Fruit fly (Drosophila melanogaster) whole organism, embryonic: ENCODE measurements around the gene lectin-37Da.

Source experiments
- Aef1 ChIP-seq: fragments of 200-800 bp; sonication (Bioruptor generic); IDR thresholded peaks from 3 replicates; pipeline ENCODE4 v1.3.6; 2022; ENCODE audit warnings: missing biosample characterization, missing genetic modification characterization
- CG10274 ChIP-seq: fragments of 200-800 bp; sonication (Bioruptor generic); optimal IDR thresholded peaks from 3 replicates; lab custom pipeline; 2017; ENCODE audit warnings: missing biosample characterization, mild to moderate bottlenecking, missing genetic modification characterization
- CG10321 ChIP-seq: fragments of 200-800 bp; sonication (Bioruptor generic); IDR thresholded peaks from 2 replicates; pipeline ENCODE4 v1.3.6; 2022; ENCODE audit warnings: missing biosample characterization, missing genetic modification characterization
- CG14014 ChIP-seq: fragments of 200-800 bp; sonication (Bioruptor generic); IDR thresholded peaks from 2 replicates; pipeline ENCODE4 v1.3.6; 2022; ENCODE audit warnings: missing biosample characterization, missing genetic modification characterization
- CG17361 ChIP-seq: fragments of 200-800 bp; sonication (Bioruptor generic); IDR thresholded peaks from 3 replicates; pipeline ENCODE4 v1.3.6; 2022; ENCODE audit warnings: missing biosample characterization, missing genetic modification characterization
- CG17568 ChIP-seq: fragments of 200-800 bp; sonication (Bioruptor generic); optimal IDR thresholded peaks from 2 replicates; lab custom pipeline; 2018; ENCODE audit warnings: missing biosample characterization, mild to moderate bottlenecking, missing genetic modification characterization, moderate library complexity
- CG17612 ChIP-seq: fragments of 200-800 bp; sonication (Bioruptor generic); IDR thresholded peaks from 2 replicates; pipeline ENCODE4 v1.3.6; 2022; ENCODE audit warnings: missing biosample characterization, missing genetic modification characterization
- CG2712 ChIP-seq: fragments of 200-800 bp; optimal IDR thresholded peaks from 3 replicates; lab custom pipeline; 2019; ENCODE audit warnings: missing biosample characterization, mild to moderate bottlenecking, missing genetic modification characterization, moderate library complexity
- CG31224 ChIP-seq: fragments of 200-800 bp; sonication (Bioruptor generic); IDR thresholded peaks from 2 replicates; pipeline ENCODE4 v1.3.6; 2022; ENCODE audit warnings: missing biosample characterization, missing genetic modification characterization
- CG33213 ChIP-seq: fragments of 200-800 bp; sonication (Bioruptor generic); optimal IDR thresholded peaks from 3 replicates; lab custom pipeline; 2016; ENCODE audit warnings: missing biosample characterization, missing genetic modification characterization
- CG34224 ChIP-seq: fragments of 200-800 bp; sonication (Bioruptor generic); IDR thresholded peaks from 3 replicates; pipeline ENCODE4 v1.3.6; 2022; ENCODE audit warnings: missing biosample characterization, missing genetic modification characterization; ENCODE audit not compliant: partially characterized antibody
- CG3847 ChIP-seq: fragments of 200-800 bp; sonication (Bioruptor generic); IDR thresholded peaks from 2 replicates; pipeline ENCODE4 v1.3.6; 2022; ENCODE audit warnings: missing biosample characterization, missing genetic modification characterization
- CG4854 ChIP-seq: fragments of 200-800 bp; sonication (Bioruptor generic); optimal IDR thresholded peaks from 2 replicates; lab custom pipeline; 2016; ENCODE audit warnings: missing biosample characterization, missing genetic modification characterization, inconsistent platforms
- CG7556 ChIP-seq: fragments of 200-800 bp; sonication (Bioruptor generic); optimal IDR thresholded peaks from 2 replicates; lab custom pipeline; 2017; ENCODE audit warnings: missing biosample characterization, mild to moderate bottlenecking, missing genetic modification characterization
- CG7839 ChIP-seq: fragments of 200-800 bp; sonication (Bioruptor generic); optimal IDR thresholded peaks from 3 replicates; lab custom pipeline; 2018; ENCODE audit warnings: missing biosample characterization, mild to moderate bottlenecking, missing genetic modification characterization, moderate library complexity
- CG8478 ChIP-seq: fragments of >200 bp; optimal IDR thresholded peaks from 2 replicates; lab custom pipeline; 2018
- CG9817 ChIP-seq: fragments of 200-800 bp; sonication (Bioruptor generic); optimal IDR thresholded peaks from 2 replicates; lab custom pipeline; 2018; ENCODE audit warnings: missing biosample characterization, mild to moderate bottlenecking, missing genetic modification characterization, moderate library complexity
- CoRest ChIP-seq: fragments of 200-800 bp; sonication (Bioruptor generic); optimal IDR thresholded peaks from 3 replicates; lab custom pipeline; 2018; ENCODE audit warnings: missing biosample characterization, mild to moderate bottlenecking, missing genetic modification characterization, moderate library complexity
- D19B ChIP-seq: fragments of 200-800 bp; sonication (Bioruptor generic); optimal IDR thresholded peaks from 2 replicates; lab custom pipeline; 2017; ENCODE audit warnings: missing biosample characterization, mild to moderate bottlenecking, missing genetic modification characterization
- Drgx ChIP-seq: fragments of 200-800 bp; sonication (Bioruptor generic); IDR thresholded peaks from 2 replicates; pipeline ENCODE4 v1.3.6; 2022; ENCODE audit warnings: missing biosample characterization, missing genetic modification characterization
- E2f1 ChIP-seq: fragments of 200-800 bp; sonication (Bioruptor generic); IDR thresholded peaks from 2 replicates; pipeline ENCODE4 v1.3.6; 2022; ENCODE audit warnings: missing biosample characterization, missing genetic modification characterization
- E2f2 ChIP-seq: fragments of 200-800 bp; sonication (Bioruptor generic); IDR thresholded peaks from 2 replicates; pipeline ENCODE4 v1.3.6; 2022; ENCODE audit warnings: missing biosample characterization, missing genetic modification characterization
- Ets97D ChIP-seq: fragments of 200-800 bp; sonication (Bioruptor generic); optimal IDR thresholded peaks from 3 replicates; lab custom pipeline; 2016; ENCODE audit warnings: missing biosample characterization, missing genetic modification characterization
- HLHmδ ChIP-seq: fragments of 200-800 bp; sonication (Bioruptor generic); optimal IDR thresholded peaks from 2 replicates; lab custom pipeline; 2018; ENCODE audit warnings: missing biosample characterization, mild to moderate bottlenecking, missing genetic modification characterization, moderate library complexity
- Lim3 ChIP-seq: fragments of 200-800 bp; sonication (Bioruptor generic); IDR thresholded peaks from 2 replicates; pipeline ENCODE4 v1.3.6; 2022; ENCODE audit warnings: missing biosample characterization, missing genetic modification characterization
- Lpt ChIP-seq: fragments of >200 bp; optimal IDR thresholded peaks from 2 replicates; lab custom pipeline; 2018; ENCODE audit warnings: missing biosample characterization, missing genetic modification characterization
- NfI ChIP-seq: fragments of 200-800 bp; sonication (Bioruptor generic); optimal IDR thresholded peaks from 3 replicates; lab custom pipeline; 2018; ENCODE audit warnings: missing biosample characterization, mild to moderate bottlenecking, missing genetic modification characterization, moderate library complexity
- Ravus ChIP-seq: fragments of 200-800 bp; sonication (Bioruptor generic); IDR thresholded peaks from 2 replicates; pipeline ENCODE4 v1.3.6; 2022; ENCODE audit warnings: missing biosample characterization, missing genetic modification characterization
- Sry-β ChIP-seq: fragments of 200-800 bp; sonication (Bioruptor generic); optimal IDR thresholded peaks from 2 replicates; lab custom pipeline; 2018; ENCODE audit warnings: missing biosample characterization, mild to moderate bottlenecking, missing genetic modification characterization, moderate library complexity
- ara ChIP-seq: fragments of 200-800 bp; sonication (Bioruptor generic); IDR thresholded peaks from 2 replicates; pipeline ENCODE4 v1.3.6; 2022; ENCODE audit warnings: missing biosample characterization, missing genetic modification characterization
- bsh ChIP-seq, 2 experiments: fragments of 200-800 bp; sonication (Bioruptor generic); optimal IDR thresholded peaks; 2 replicates each; lab custom pipeline; 2017 to 2018; ENCODE audit warnings: mild to moderate bottlenecking in 2 of 2, missing biosample characterization in 2 of 2, missing genetic modification characterization in 2 of 2, moderate library complexity in 1 of 2
- btn ChIP-seq: fragments of 200-800 bp; sonication (Bioruptor generic); optimal IDR thresholded peaks from 2 replicates; lab custom pipeline; 2016; ENCODE audit warnings: missing biosample characterization, missing genetic modification characterization
- cato ChIP-seq: fragments of 200-800 bp; sonication (Bioruptor generic); optimal IDR thresholded peaks from 2 replicates; lab custom pipeline; 2016; ENCODE audit warnings: missing biosample characterization, missing genetic modification characterization, borderline replicate concordance
- croc ChIP-seq: fragments of 200-800 bp; sonication (Bioruptor generic); conservative IDR thresholded peaks from 3 replicates; pipeline ENCODE4 v1.3.6; 2022; ENCODE audit warnings: missing biosample characterization, missing genetic modification characterization
- emc ChIP-seq: fragments of 200-800 bp; sonication (Bioruptor generic); optimal IDR thresholded peaks from 2 replicates; lab custom pipeline; 2016; ENCODE audit warnings: missing biosample characterization, missing genetic modification characterization
- eve ChIP-seq, 2 experiments: fragments of >200 bp; optimal IDR thresholded peaks; 2 replicates each; lab custom pipeline; 2017; ENCODE audit warnings: missing biosample characterization in 2 of 2, missing genetic modification characterization in 2 of 2
- fru ChIP-seq: fragments of >200 bp; optimal IDR thresholded peaks from 2 replicates; lab custom pipeline; 2017
- ftz-f1 ChIP-seq: fragments of 200-800 bp; sonication (Bioruptor generic); optimal IDR thresholded peaks from 2 replicates; lab custom pipeline; 2016; ENCODE audit warnings: missing biosample characterization, missing genetic modification characterization
- grau ChIP-seq: fragments of 200-800 bp; optimal IDR thresholded peaks from 3 replicates; lab custom pipeline; 2019; ENCODE audit warnings: missing biosample characterization, mild to moderate bottlenecking, missing genetic modification characterization, moderate library complexity
- hb ChIP-seq: fragments of 200-800 bp; sonication (Bioruptor generic); IDR thresholded peaks from 3 replicates; pipeline ENCODE4 v1.3.6; 2022; ENCODE audit warnings: missing biosample characterization, missing genetic modification characterization; ENCODE audit not compliant: partially characterized antibody
- kay ChIP-seq: fragments of 200-800 bp; sonication (Bioruptor generic); optimal IDR thresholded peaks from 2 replicates; lab custom pipeline; 2016; ENCODE audit warnings: missing biosample characterization, missing genetic modification characterization
- mirr ChIP-seq: fragments of 200-800 bp; sonication (Bioruptor generic); optimal IDR thresholded peaks from 3 replicates; lab custom pipeline; 2018; ENCODE audit warnings: missing biosample characterization, mild to moderate bottlenecking, missing genetic modification characterization
- nerfin-2 ChIP-seq: fragments of 200-800 bp; sonication (Bioruptor generic); IDR thresholded peaks from 2 replicates; pipeline ENCODE4 v1.3.6; 2022; ENCODE audit warnings: missing biosample characterization, missing genetic modification characterization; ENCODE audit not compliant: partially characterized antibody
- pan ChIP-seq, 4 experiments: fragments of >200 bp in 3 of 4; fragments of 200-800 bp in 1 of 4; sonication (Bioruptor generic) in 1 of 4; optimal IDR thresholded peaks in 3 of 4; IDR thresholded peaks in 1 of 4; 2 replicates each; pipeline versions ENCODE4 v1.3.6 to Lab custom; 2017 to 2022; ENCODE audit warnings: missing biosample characterization in 2 of 4, missing genetic modification characterization in 2 of 4, mixed read lengths in 1 of 4
- phol ChIP-seq: fragments of 200-800 bp; sonication (Bioruptor generic); optimal IDR thresholded peaks from 3 replicates; lab custom pipeline; 2018; ENCODE audit warnings: missing biosample characterization, mild to moderate bottlenecking, missing genetic modification characterization, moderate library complexity
- row ChIP-seq: fragments of 200-800 bp; sonication (Bioruptor generic); IDR thresholded peaks from 3 replicates; pipeline ENCODE4 v1.3.6; 2022; ENCODE audit warnings: missing biosample characterization, missing genetic modification characterization
- tin ChIP-seq: fragments of 200-800 bp; sonication (Bioruptor generic); optimal IDR thresholded peaks from 3 replicates; lab custom pipeline; 2016; ENCODE audit warnings: missing biosample characterization, missing genetic modification characterization
- tx ChIP-seq: fragments of 200-800 bp; sonication (Bioruptor generic); optimal IDR thresholded peaks from 2 replicates; lab custom pipeline; 2016; ENCODE audit warnings: missing biosample characterization, missing genetic modification characterization
- wek ChIP-seq: fragments of 200-800 bp; sonication (Bioruptor generic); optimal IDR thresholded peaks from 3 replicates; lab custom pipeline; 2018; ENCODE audit warnings: missing biosample characterization, mild to moderate bottlenecking, missing genetic modification characterization, moderate library complexity
- yki ChIP-seq: fragments of >200 bp; optimal IDR thresholded peaks from 3 replicates; lab custom pipeline; 2018
- zen ChIP-seq: fragments of 200-800 bp; sonication (Bioruptor generic); optimal IDR thresholded peaks from 3 replicates; lab custom pipeline; 2018; ENCODE audit warnings: missing biosample characterization, mild to moderate bottlenecking, missing genetic modification characterization, moderate library complexity

lectin-37Da gene

dm6 chr2L:19457890-19458580, 39.9 kb downstream of the lectin-37Da start (continued):
- TF ChIP-seq bsh (GFP tag; optimal IDR thresholded peaks at IDR 0.05; lab: Kevin White, UChicago) (no peak), row (GFP tag; lab: Robert Waterston, UW) (peak; percentile 51; the same call in 1 of the 3 replicates), ara (GFP tag; lab: Robert Waterston, UW) (no peak), CG17612 (GFP tag; lab: Robert Waterston, UW) (no peak), grau (tag; lab: Kevin White, UChicago) (no peak), CoRest (tag; lab: Kevin White, UChicago) (no peak), tx (GFP tag; lab: Kevin White, UChicago) (no peak), Lim3 (GFP tag; lab: Robert Waterston, UW) (no peak), Aef1 (GFP tag; lab: Robert Waterston, UW) (no peak), CG10321 (0 out of 2 replicates have a peak, but pooled peaks have one; percentile 32), tin (GFP tag; lab: Kevin White, UChicago) (no peak), croc (no peak), Drgx (GFP tag; lab: Robert Waterston, UW) (no peak), CG10274 (no peak), HLHmδ (peak; percentile 11), CG2712 (tag; lab: Kevin White, UChicago) (peak; percentile 5), CG17568 (GFP tag; lab: Kevin White, UChicago) (no peak), CG3847 (no peak), eve (GFP tag; optimal IDR thresholded peaks at IDR 0.05; lab: Kevin White, UChicago) (no peak), CG7839 (tag; lab: Kevin White, UChicago) (peak; percentile 7), CG7556 (no peak), CG14014 (GFP tag; lab: Robert Waterston, UW) (no peak), ftz-f1 (GFP tag; lab: Kevin White, UChicago) (no peak), CG17361 (0 out of 3 replicates have a peak, but pooled peaks have one; percentile 10), CG9817 (tag; lab: Kevin White, UChicago) (no peak), phol (tag; lab: Kevin White, UChicago) (peak; percentile 67), pan (optimal IDR thresholded peaks at IDR 0.05; lab: Kevin White, UChicago) (no peak), pan (GFP tag; optimal IDR thresholded peaks at IDR 0.05 in 1 of 2, IDR thresholded peaks at IDR 0.05 in 1 of 2) (no peak), mirr (GFP tag; lab: Kevin White, UChicago) (no peak), zen (tag; lab: Kevin White, UChicago) (peak; percentile 47), NfI (GFP tag; lab: Kevin White, UChicago) (no peak), kay (GFP tag; lab: Kevin White, UChicago) (no peak), CG33213 (no peak), E2f2 (no peak), E2f1 (GFP tag; lab: Robert Waterston, UW) (no peak), fru (lab: Kevin White, UChicago) (no peak), Ets97D (GFP tag; lab: Kevin White, UChicago) (peak; percentile 66), CG4854 (GFP tag; lab: Kevin White, UChicago) (no peak), emc (GFP tag; lab: Kevin White, UChicago) (no peak), Lpt (no peak), nerfin-2 (GFP tag; lab: Robert Waterston, UW) (no peak), Sry-β (GFP tag; lab: Kevin White, UChicago) (no peak), Ravus (GFP tag; lab: Robert Waterston, UW) (no peak), CG31224 (no peak), CG34224 (GFP tag; lab: Robert Waterston, UW) (no peak), CG8478 (lab: Kevin White, UChicago) (no peak), yki (lab: Kevin White, UChicago) (no peak), cato (GFP tag; lab: Kevin White, UChicago) (no peak), wek (no peak), btn (no peak), hb (GFP tag; lab: Robert Waterston, UW) (no peak), D19B (GFP tag; lab: Kevin White, UChicago) (peak; percentile 58)
